Worm (Caenorhabditis elegans) whole organism, L1 larva: ENCODE results near the gene F21C10.5.
A peak's percentile ranks its signal among the peaks of the same experiment; 100 is the strongest.

ENCODE experiments used
- C34B4.2 ChIP-seq: sonication (generic microtip); optimal IDR thresholded peaks from 2 replicates; lab custom pipeline; 2017; ENCODE audit warnings: mild to moderate bottlenecking, missing genetic modification characterization, missing compliant biosample characterization
- Y116A8C.19 ChIP-seq: sonication (generic microtip); optimal IDR thresholded peaks from 2 replicates; lab custom pipeline; 2016; ENCODE audit warnings: missing compliant biosample characterization, missing genetic modification characterization, borderline replicate concordance
- aha-1 ChIP-seq: fragments of 150-350 bp; optimal IDR thresholded peaks from 2 replicates; lab custom pipeline; 2014; ENCODE audit warnings: missing biosample characterization, missing genetic modification characterization
- alr-1 ChIP-seq: fragments of 200-800 bp; sonication (Bioruptor generic); optimal IDR thresholded peaks from 2 replicates; lab custom pipeline; 2018; ENCODE audit warnings: borderline replicate concordance, mild to moderate bottlenecking, missing genetic modification characterization, missing compliant biosample characterization
- ceh-63 ChIP-seq: fragments of 200-800 bp; sonication (Bioruptor generic); optimal IDR thresholded peaks from 2 replicates; lab custom pipeline; 2018; ENCODE audit warnings: mild to moderate bottlenecking, missing genetic modification characterization, missing compliant biosample characterization
- ceh-8 ChIP-seq: fragments of 200-800 bp; sonication (Bioruptor generic); optimal IDR thresholded peaks from 2 replicates; lab custom pipeline; 2018; ENCODE audit warnings: mild to moderate bottlenecking, missing genetic modification characterization, moderate library complexity, missing compliant biosample characterization
- ceh-88 ChIP-seq: fragments of 200-800 bp; sonication (Bioruptor generic); IDR thresholded peaks from 2 replicates; pipeline ENCODE4 v1.3.6; 2022; ENCODE audit warnings: missing genetic modification characterization, missing compliant biosample characterization
- ceh-90 ChIP-seq: sonication (generic microtip); optimal IDR thresholded peaks from 2 replicates; lab custom pipeline; 2016; ENCODE audit warnings: missing genetic modification characterization, missing compliant biosample characterization
- ces-1 ChIP-seq: fragments of 150-350 bp; optimal IDR thresholded peaks from 2 replicates; lab custom pipeline; 2014; ENCODE audit warnings: missing biosample characterization, missing genetic modification reagents, missing genetic modification characterization
- dpl-1 ChIP-seq, 3 experiments: fragments of 150-350 bp in 2 of 3; sonication (generic microtip) in 1 of 3; optimal IDR thresholded peaks; 2 replicates each; lab custom pipeline; 2014 to 2017; ENCODE audit warnings: missing biosample characterization in 3 of 3, missing genetic modification characterization in 3 of 3, missing genetic modification reagents in 3 of 3
- efl-1 ChIP-seq, 4 experiments: fragments of 150-350 bp; optimal IDR thresholded peaks in 3 of 4; peaks in 1 of 4; 1 replicate in 1 of 4; 2 replicates in 3 of 4; lab custom pipeline; 2014; ENCODE audit warnings: missing biosample characterization in 2 of 4, missing genetic modification characterization in 2 of 4, missing genetic modification reagents in 2 of 4
- egl-27 ChIP-seq, 2 experiments: fragments of 150-350 bp in 1 of 2; sonication (generic microtip); optimal IDR thresholded peaks; 3 replicates each; lab custom pipeline; 2017 to 2018; ENCODE audit warnings: missing biosample characterization in 2 of 2, missing genetic modification characterization in 2 of 2, missing genetic modification reagents in 2 of 2
- elt-2 ChIP-seq: sonication (generic microtip); optimal IDR thresholded peaks from 2 replicates; lab custom pipeline; 2016; ENCODE audit warnings: missing genetic modification characterization, mild to moderate bottlenecking, inconsistent platforms, missing compliant biosample characterization, missing genetic modification reagents
- elt-3 ChIP-seq, 6 experiments: fragments of 150-350 bp in 1 of 6; sonication (generic microtip); optimal IDR thresholded peaks; 2 replicates each; lab custom pipeline; 2017 to 2018; ENCODE audit warnings: missing biosample characterization in 6 of 6, missing genetic modification characterization in 6 of 6, inconsistent platforms in 1 of 6
- fkh-4 ChIP-seq: sonication (generic microtip); optimal IDR thresholded peaks from 2 replicates; lab custom pipeline; 2016; ENCODE audit warnings: missing compliant biosample characterization, missing genetic modification characterization, borderline replicate concordance
- hlh-4 ChIP-seq: sonication (generic microtip); optimal IDR thresholded peaks from 2 replicates; lab custom pipeline; 2016; ENCODE audit warnings: mild to moderate bottlenecking, missing genetic modification characterization, missing compliant biosample characterization
- hpl-2 ChIP-seq: fragments of 150-350 bp; optimal IDR thresholded peaks from 2 replicates; lab custom pipeline; 2014; ENCODE audit warnings: missing biosample characterization, missing genetic modification reagents, missing genetic modification characterization
- irx-1 ChIP-seq: sonication (generic microtip); optimal IDR thresholded peaks from 2 replicates; lab custom pipeline; 2016; ENCODE audit warnings: missing genetic modification characterization, missing compliant biosample characterization
- lin-13 ChIP-seq: fragments of 150-350 bp; optimal IDR thresholded peaks from 2 replicates; lab custom pipeline; 2014; ENCODE audit warnings: missing biosample characterization, missing genetic modification reagents, missing genetic modification characterization
- lin-14 ChIP-seq: fragments of 200-800 bp; sonication (Bioruptor generic); optimal IDR thresholded peaks from 2 replicates; lab custom pipeline; 2018; ENCODE audit warnings: mild to moderate bottlenecking, missing genetic modification characterization, moderate library complexity, missing compliant biosample characterization
- lin-35 ChIP-seq, 2 experiments: fragments of 150-350 bp; optimal IDR thresholded peaks; 2 replicates each; lab custom pipeline; 2014; ENCODE audit warnings: missing biosample characterization in 2 of 2, missing genetic modification characterization in 2 of 2, missing genetic modification reagents in 2 of 2
- lin-39 ChIP-seq: fragments of 150-350 bp; optimal IDR thresholded peaks from 2 replicates; lab custom pipeline; 2014; ENCODE audit warnings: missing biosample characterization, missing genetic modification reagents, missing genetic modification characterization
- mab-9 ChIP-seq: fragments of 200-800 bp; sonication (Bioruptor generic); IDR thresholded peaks from 2 replicates; pipeline ENCODE4 v1.3.6; 2022; ENCODE audit warnings: missing genetic modification reagents, missing genetic modification characterization, missing compliant biosample characterization
- mdl-1 ChIP-seq, 2 experiments: fragments of 150-350 bp; optimal IDR thresholded peaks; 2 replicates each; lab custom pipeline; 2014 to 2017; ENCODE audit warnings: missing biosample characterization in 2 of 2, missing genetic modification characterization in 2 of 2, inconsistent platforms in 1 of 2
- mep-1 ChIP-seq: fragments of 150-350 bp; optimal IDR thresholded peaks from 2 replicates; lab custom pipeline; 2014; ENCODE audit warnings: missing biosample characterization, missing genetic modification characterization
- nhr-11 ChIP-seq: fragments of 150-350 bp; optimal IDR thresholded peaks from 2 replicates; lab custom pipeline; 2014; ENCODE audit warnings: missing biosample characterization, missing genetic modification characterization
- nhr-19 ChIP-seq: fragments of 200-800 bp; sonication (Bioruptor generic); conservative IDR thresholded peaks from 2 replicates; pipeline ENCODE4 v1.3.6; 2022; ENCODE audit warnings: missing genetic modification characterization, missing compliant biosample characterization
- nhr-237 ChIP-seq: fragments of 150-350 bp; optimal IDR thresholded peaks from 2 replicates; lab custom pipeline; 2014; ENCODE audit warnings: missing biosample characterization, missing genetic modification characterization
- nhr-47 ChIP-seq: sonication (generic microtip); optimal IDR thresholded peaks from 2 replicates; lab custom pipeline; 2016; ENCODE audit warnings: mild to moderate bottlenecking, missing genetic modification characterization, moderate library complexity, missing compliant biosample characterization
- nhr-71 ChIP-seq: sonication (generic microtip); optimal IDR thresholded peaks from 2 replicates; lab custom pipeline; 2016; ENCODE audit warnings: mild to moderate bottlenecking, missing genetic modification characterization, moderate library complexity, missing compliant biosample characterization
- nhr-77 ChIP-seq: fragments of 150-350 bp; optimal IDR thresholded peaks from 2 replicates; lab custom pipeline; 2014; ENCODE audit warnings: missing biosample characterization, missing genetic modification characterization
- nhr-84 ChIP-seq: sonication (generic microtip); optimal IDR thresholded peaks from 2 replicates; lab custom pipeline; 2017; ENCODE audit warnings: missing biosample characterization, missing genetic modification characterization
- nhr-85 ChIP-seq: sonication (generic microtip); peaks from one replicate; lab custom pipeline; 2016; ENCODE audit warnings: missing genetic modification characterization, inconsistent platforms, missing compliant biosample characterization
- nhr-90 ChIP-seq: sonication (generic microtip); optimal IDR thresholded peaks from 2 replicates; lab custom pipeline; 2016; ENCODE audit warnings: mild to moderate bottlenecking, missing genetic modification characterization, missing compliant biosample characterization; ENCODE audit not compliant: poor library complexity
- pag-3 ChIP-seq: sonication (generic microtip); optimal IDR thresholded peaks from 2 replicates; lab custom pipeline; 2017; ENCODE audit warnings: missing genetic modification characterization, mild to moderate bottlenecking, missing compliant biosample characterization, antibody characterized with exemption, borderline replicate concordance; ENCODE audit not compliant: insufficient read depth
- pax-3 ChIP-seq: fragments of 200-800 bp; sonication (Bioruptor generic); optimal IDR thresholded peaks from 2 replicates; lab custom pipeline; 2018; ENCODE audit warnings: mild to moderate bottlenecking, missing genetic modification characterization, moderate library complexity, missing compliant biosample characterization
- pqm-1 ChIP-seq: sonication (generic microtip); optimal IDR thresholded peaks from 3 replicates; lab custom pipeline; 2017; ENCODE audit warnings: missing biosample characterization, missing genetic modification characterization
- skn-1 ChIP-seq: fragments of 150-350 bp; optimal IDR thresholded peaks from 2 replicates; lab custom pipeline; 2014; ENCODE audit warnings: missing biosample characterization, missing genetic modification characterization
- snpc-4 ChIP-seq: fragments of 150-350 bp; optimal IDR thresholded peaks from 2 replicates; lab custom pipeline; 2014; ENCODE audit warnings: missing biosample characterization, missing genetic modification characterization
- swsn-7 ChIP-seq: sonication (generic microtip); optimal IDR thresholded peaks from 2 replicates; lab custom pipeline; 2016; ENCODE audit warnings: missing genetic modification characterization, missing compliant biosample characterization
- tbx-2 ChIP-seq: sonication (generic microtip); optimal IDR thresholded peaks from 2 replicates; lab custom pipeline; 2016; ENCODE audit warnings: missing genetic modification characterization, missing compliant biosample characterization
- tlp-1 ChIP-seq: fragments of 150-350 bp; optimal IDR thresholded peaks from 2 replicates; lab custom pipeline; 2014; ENCODE audit warnings: missing biosample characterization, missing genetic modification characterization
- unc-130 ChIP-seq: fragments of 150-350 bp; optimal IDR thresholded peaks from 2 replicates; lab custom pipeline; 2017; ENCODE audit warnings: missing biosample characterization, missing genetic modification characterization, inconsistent platforms
- unc-30 ChIP-seq: sonication (generic microtip); optimal IDR thresholded peaks from 2 replicates; lab custom pipeline; 2017; ENCODE audit warnings: missing biosample characterization, missing genetic modification characterization
- unc-62 ChIP-seq: fragments of 150-350 bp; optimal IDR thresholded peaks from 2 replicates; lab custom pipeline; 2014; ENCODE audit warnings: missing biosample characterization, missing genetic modification reagents, missing genetic modification characterization
- unc-86 ChIP-seq: sonication (generic microtip); optimal IDR thresholded peaks from 2 replicates; lab custom pipeline; 2016; ENCODE audit warnings: missing genetic modification characterization, missing compliant biosample characterization
- unc-98 ChIP-seq: fragments of 200-800 bp; sonication (Bioruptor generic); IDR thresholded peaks from 2 replicates; pipeline ENCODE4 v1.3.6; 2022; ENCODE audit warnings: missing genetic modification characterization, missing compliant biosample characterization
- vab-15 ChIP-seq: sonication (generic microtip); optimal IDR thresholded peaks from 2 replicates; lab custom pipeline; 2017; ENCODE audit warnings: missing genotype, mild to moderate bottlenecking, missing genetic modification characterization, missing compliant biosample characterization
- xbp-1 ChIP-seq: sonication (generic microtip); optimal IDR thresholded peaks from 2 replicates; lab custom pipeline; 2016; ENCODE audit warnings: missing genetic modification characterization, missing compliant biosample characterization
- zip-4 ChIP-seq: fragments of 200-800 bp; sonication (Bioruptor generic); optimal IDR thresholded peaks from 2 replicates; lab custom pipeline; 2018; ENCODE audit warnings: mild to moderate bottlenecking, missing genetic modification characterization, moderate library complexity, missing compliant biosample characterization
- ztf-4 ChIP-seq: fragments of 150-350 bp; optimal IDR thresholded peaks from 2 replicates; lab custom pipeline; 2014; ENCODE audit warnings: missing biosample characterization, missing genetic modification characterization

Gene F21C10.5

DNA sequence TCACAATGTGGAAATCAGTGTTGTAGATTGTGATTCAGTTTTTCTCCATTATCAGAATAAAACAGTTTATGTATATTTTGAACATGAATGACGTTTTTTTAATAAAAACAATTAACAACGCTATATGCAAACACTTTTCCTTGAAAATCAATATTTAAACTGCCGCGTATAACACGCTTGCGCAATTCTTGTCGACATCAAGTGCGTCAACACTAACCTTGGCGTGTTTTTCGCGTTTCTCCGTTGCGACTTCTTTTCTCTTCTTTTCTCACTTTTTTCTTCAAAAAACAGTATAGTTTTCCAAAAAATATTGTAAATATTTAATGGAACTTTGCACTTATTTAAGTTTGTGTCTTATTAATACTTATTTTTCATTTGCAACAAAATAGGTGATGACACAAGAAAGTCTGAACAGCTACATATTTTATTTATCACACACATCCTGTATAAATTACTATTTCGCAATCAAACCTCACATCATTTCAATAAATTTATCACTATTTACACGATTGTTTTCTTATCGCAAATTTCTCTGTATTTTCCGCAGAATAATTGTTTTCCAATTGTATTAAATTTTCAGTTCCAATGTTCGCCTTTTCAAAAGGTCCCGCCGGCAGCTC is 49.9 kb downstream of the F21C10.5 start, which contains the start of gene spas-1:
Gene spas-1 (plus strand): TSS at position 572 of the 620 bp plus-strand sequence.
- TF ChIP-seq unc-86 (tag; lab: Kevin White, UChicago) = peak; percentile 88
- TF ChIP-seq elt-3 (tag; optimal IDR thresholded peaks at IDR 0.05; lab: Kevin White, UChicago) = peak in 3 of 6 experiments; percentile 47 to 87 (median 87)
- TF ChIP-seq nhr-71 (tag; lab: Kevin White, UChicago) = peak; percentile 95
- TF ChIP-seq snpc-4 = peak; percentile 91
- TF ChIP-seq unc-30 (tag; lab: Kevin White, UChicago) = peak; percentile 42
- TF ChIP-seq nhr-85 (tag; lab: Kevin White, UChicago) = peak; percentile 95
- TF ChIP-seq swsn-7 (tag; lab: Kevin White, UChicago) = peak; percentile 92
- no peak for TF ChIP-seq Y116A8C.19 (tag; lab: Kevin White, UChicago)
- peak; percentile 98 for TF ChIP-seq dpl-1 (GFP tag; optimal IDR thresholded peaks at IDR 0.05; lab: Kevin White, UChicago)
- TF ChIP-seq vab-15 (tag; lab: Kevin White, UChicago) = no peak
- TF ChIP-seq xbp-1 = peak; percentile 92
- peak; percentile 84 for TF ChIP-seq nhr-11 (tag; lab: Kevin White, UChicago)
- TF ChIP-seq hlh-4 (tag; lab: Kevin White, UChicago) = no peak
- TF ChIP-seq ceh-63 = no peak
- peak; percentile 94 for TF ChIP-seq nhr-47 (tag; lab: Kevin White, UChicago)
- no peak for TF ChIP-seq ceh-90 (tag; lab: Kevin White, UChicago)
- TF ChIP-seq lin-35 (GFP tag; optimal IDR thresholded peaks at IDR 0.05; lab: Kevin White, UChicago) = peak; percentile 98 to 99
- peak; percentile 76 for TF ChIP-seq ztf-4
- TF ChIP-seq alr-1 (tag; lab: Kevin White, UChicago) = no peak
- TF ChIP-seq ceh-8 (GFP tag; lab: Kevin White, UChicago) = peak; percentile 68
- no peak for TF ChIP-seq unc-98 (GFP tag; lab: Robert Waterston, UW)
- peak; percentile 46 for TF ChIP-seq pax-3 (tag; lab: Kevin White, UChicago)
- TF ChIP-seq C34B4.2 = no peak
- TF ChIP-seq elt-2 = peak; percentile 81
- TF ChIP-seq unc-130 = peak; percentile 88
- no peak for TF ChIP-seq pqm-1 (tag; lab: Kevin White, UChicago)
- TF ChIP-seq tbx-2 (tag; lab: Kevin White, UChicago) = peak; percentile 92
- no peak for TF ChIP-seq nhr-84
- TF ChIP-seq skn-1 (tag; lab: Kevin White, UChicago) = peak; percentile 88
- TF ChIP-seq hpl-2 = no peak
- TF ChIP-seq lin-14 (GFP tag; lab: Kevin White, UChicago) = peak; percentile 92
- no peak for TF ChIP-seq tlp-1 (tag; lab: Kevin White, UChicago)
- TF ChIP-seq lin-39 (tag; lab: Kevin White, UChicago) = peak; percentile 94
- TF ChIP-seq mep-1 = peak; percentile 98
- peak; percentile 79 for TF ChIP-seq nhr-77 (tag; lab: Kevin White, UChicago)
- TF ChIP-seq fkh-4 = no peak
- TF ChIP-seq lin-13 (GFP tag; lab: Kevin White, UChicago) = peak; percentile 86
- no peak for TF ChIP-seq ces-1 (GFP tag; lab: Kevin White, UChicago)
- TF ChIP-seq efl-1 (optimal IDR thresholded peaks at IDR 0.05; lab: Kevin White, UChicago) = peak; percentile 89 to 98
- TF ChIP-seq efl-1 (GFP tag; optimal IDR thresholded peaks at IDR 0.05 in 1 of 2; lab: Kevin White, UChicago) = peak; percentile 97 to 100
- TF ChIP-seq pag-3 (tag; lab: Kevin White, UChicago) = peak; percentile 19
- TF ChIP-seq unc-62 (GFP tag; lab: Kevin White, UChicago) = peak; percentile 42
- peak; percentile 92 for TF ChIP-seq nhr-19 (GFP tag; lab: Robert Waterston, UW)
- TF ChIP-seq ceh-88 (GFP tag; lab: Robert Waterston, UW) = 0 out of 2 replicates have a peak, but pooled peaks have one; percentile 36
- TF ChIP-seq nhr-90 (tag; lab: Kevin White, UChicago) = peak; percentile 92
- TF ChIP-seq aha-1 (tag; lab: Kevin White, UChicago) = no peak
- peak; percentile 79 for TF ChIP-seq irx-1 (tag; lab: Kevin White, UChicago)
- TF ChIP-seq zip-4 = peak; percentile 71
- TF ChIP-seq mab-9 (GFP tag; lab: Robert Waterston, UW) = no peak
- peak in 1 of 2 experiments; percentile 79 for TF ChIP-seq mdl-1 (tag; optimal IDR thresholded peaks at IDR 0.05; lab: Kevin White, UChicago)
- TF ChIP-seq nhr-237 (tag; lab: Kevin White, UChicago) = no peak
- no peak for TF ChIP-seq egl-27 (tag; optimal IDR thresholded peaks at IDR 0.05; lab: Kevin White, UChicago)
